Fruit fly (Drosophila melanogaster): ENCODE measurements around the gene CG6689.

DNA sequence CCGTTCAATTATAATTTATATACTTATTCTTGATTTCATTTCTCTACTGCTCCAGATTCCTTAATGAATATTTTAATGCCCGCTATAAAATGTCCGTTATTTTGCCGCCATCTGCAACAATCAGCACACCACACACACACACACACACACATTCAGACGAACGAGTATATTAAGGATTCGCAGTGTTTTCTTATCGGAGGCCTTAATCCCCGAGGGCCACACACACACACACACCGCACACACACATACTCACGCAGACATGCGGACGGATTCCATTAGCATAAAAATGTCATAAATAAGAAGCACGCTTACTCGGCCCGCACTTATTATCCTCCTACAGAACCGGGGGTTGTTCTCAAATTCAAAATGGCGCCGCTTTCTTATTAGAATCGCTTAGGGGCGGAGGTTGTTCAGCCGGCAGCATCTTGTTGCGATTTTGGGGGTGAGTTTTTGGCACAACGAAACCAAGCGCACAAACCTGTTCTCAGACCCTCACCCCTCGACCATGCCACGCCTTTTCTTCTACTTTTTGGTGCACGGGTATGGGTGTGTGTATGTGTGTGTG is 41.2 kb upstream of the CG6689 start:
- TF ChIP-seq CG33017 (tag; optimal IDR thresholded peaks at IDR 0.05) (no peak), CG5204 (GFP tag; optimal IDR thresholded peaks at IDR 0.05) (no peak), cnc (optimal IDR thresholded peaks at IDR 0.05) (no peak), Crg-1 (GFP tag; optimal IDR thresholded peaks at IDR 0.05) (no peak), kay (GFP tag; ENCODE audit: borderline replicate concordance) (no peak), CG12768 (GFP tag; optimal IDR thresholded peaks at IDR 0.05) (no peak), Clk (GFP tag; optimal IDR thresholded peaks at IDR 0.05) (no peak), CG1620 (GFP tag; optimal IDR thresholded peaks at IDR 0.05) (no peak)
